Fruit fly (Drosophila melanogaster): ENCODE data around the gene Cyp28d1.

The Cyp28d1 gene

dm6 chr2L:5237175-5237753 lies 27.0 kb downstream of the Cyp28d1 start (continued):
- TF ChIP-seq CG15696 (tag; optimal IDR thresholded peaks at IDR 0.05), result no peak
- peak; percentile 75 for TF ChIP-seq lbe (GFP tag; optimal IDR thresholded peaks at IDR 0.05)
- no peak for TF ChIP-seq CG12391 (tag; optimal IDR thresholded peaks at IDR 0.05)
- no peak for TF ChIP-seq CG7556 (GFP tag; optimal IDR thresholded peaks at IDR 0.05)
- peak; percentile 46; the same call in 1 of the 2 replicates for TF ChIP-seq bbx (GFP tag; IDR thresholded peaks at IDR 0.05; ENCODE audit: partially characterized antibody)
- TF ChIP-seq CG11560 (tag; IDR thresholded peaks at IDR 0.05), result no peak
- no peak for TF ChIP-seq Blimp-1 (GFP tag; optimal IDR thresholded peaks at IDR 0.05)
- no peak for TF ChIP-seq CG8478 (optimal IDR thresholded peaks at IDR 0.05)
- peak; percentile 23 for TF ChIP-seq gsb-n (tag; optimal IDR thresholded peaks at IDR 0.05)
- TF ChIP-seq Dll (GFP tag; IDR thresholded peaks at IDR 0.05; ENCODE audit: partially characterized antibody), result peak; percentile 76
- TF ChIP-seq dmrt11E (tag; optimal IDR thresholded peaks at IDR 0.05), result no peak
- TF ChIP-seq her (GFP tag; optimal IDR thresholded peaks at IDR 0.05), result no peak
- TF ChIP-seq wdn (GFP tag; IDR thresholded peaks at IDR 0.05), result no peak
- TF ChIP-seq tin (GFP tag; optimal IDR thresholded peaks at IDR 0.05), result no peak
- TF ChIP-seq pita (GFP tag; optimal IDR thresholded peaks at IDR 0.05), result no peak
- TF ChIP-seq ssp (GFP tag; IDR thresholded peaks at IDR 0.05), result no peak
- TF ChIP-seq Aef1 (GFP tag; IDR thresholded peaks at IDR 0.05), result no peak
- no peak for TF ChIP-seq fd102C (GFP tag; optimal IDR thresholded peaks at IDR 0.05)
- no peak for TF ChIP-seq CG9215 (GFP tag; IDR thresholded peaks at IDR 0.05)
- no peak for TF ChIP-seq CG16779 (GFP tag; IDR thresholded peaks at IDR 0.05)
- no peak for TF ChIP-seq CG12744 (GFP tag; optimal IDR thresholded peaks at IDR 0.05)
- TF ChIP-seq Asciz (GFP tag; optimal IDR thresholded peaks at IDR 0.05), result peak; percentile 33
- no peak for TF ChIP-seq repo (GFP tag; optimal IDR thresholded peaks at IDR 0.05)
- peak; percentile 24 for TF ChIP-seq PHDP (tag; optimal IDR thresholded peaks at IDR 0.05)
- TF ChIP-seq Drgx (GFP tag; IDR thresholded peaks at IDR 0.05), result no peak
- no peak for TF ChIP-seq CG13894 (tag; optimal IDR thresholded peaks at IDR 0.05)
- no peak for TF ChIP-seq CG9727 (GFP tag; optimal IDR thresholded peaks at IDR 0.05)
- TF ChIP-seq Atf6 (GFP tag; IDR thresholded peaks at IDR 0.05), result 0 out of 2 replicates have a peak, but pooled peaks have one; percentile 24
- no peak for TF ChIP-seq Antp (GFP tag; optimal IDR thresholded peaks at IDR 0.05)
- TF ChIP-seq CG14860 (GFP tag; IDR thresholded peaks at IDR 0.05; ENCODE audit: partially characterized antibody), result no peak
- peak; percentile 11 for TF ChIP-seq CG5180 (GFP tag; optimal IDR thresholded peaks at IDR 0.05)
- peak; percentile 93 for TF ChIP-seq Jarid2 (GFP tag; optimal IDR thresholded peaks at IDR 0.05)
- no peak for TF ChIP-seq CG11085 (GFP tag; IDR thresholded peaks at IDR 0.05)
- no peak for TF ChIP-seq bigmax (GFP tag; optimal IDR thresholded peaks at IDR 0.05)
- no peak for TF ChIP-seq esg (GFP tag; conservative IDR thresholded peaks at IDR 0.05)
- TF ChIP-seq CG2875 (GFP tag; optimal IDR thresholded peaks at IDR 0.05), result no peak
- TF ChIP-seq salm (tag; optimal IDR thresholded peaks at IDR 0.05), result no peak
- TF ChIP-seq Eip74EF (GFP tag; optimal IDR thresholded peaks at IDR 0.05), result peak in 1 of 2 experiments; percentile 23
- TF ChIP-seq ato (GFP tag; IDR thresholded peaks at IDR 0.05; ENCODE audit: partially characterized antibody), result no peak; the same call in 1 of the 2 replicates
- TF ChIP-seq hth (optimal IDR thresholded peaks at IDR 0.05), result no peak
- TF ChIP-seq Lpt (GFP tag; optimal IDR thresholded peaks at IDR 0.05), result no peak
- peak; percentile 79 for TF ChIP-seq zen2 (GFP tag; IDR thresholded peaks at IDR 0.05; ENCODE audit: partially characterized antibody)
- no peak for TF ChIP-seq CG14965 (GFP tag; optimal IDR thresholded peaks at IDR 0.05; ENCODE audit: borderline replicate concordance)
- TF ChIP-seq CG32772 (GFP tag; IDR thresholded peaks at IDR 0.05), result peak; percentile 32; the same call in 1 of the 2 replicates
- no peak for TF ChIP-seq CG4820 (GFP tag; optimal IDR thresholded peaks at IDR 0.05)
- TF ChIP-seq CG4730 (GFP tag; IDR thresholded peaks at IDR 0.05), result no peak
- TF ChIP-seq Hmr (GFP tag; optimal IDR thresholded peaks at IDR 0.05), result peak; percentile 25
- TF ChIP-seq tll (GFP tag; optimal IDR thresholded peaks at IDR 0.05), result peak in 1 of 2 experiments; percentile 15
- TF ChIP-seq nerfin-1 (tag; optimal IDR thresholded peaks at IDR 0.05), result peak; percentile 31

Measured in whole organism, embryonic.